Fruit fly (Drosophila melanogaster) Kc167 (cell line): Measurements from ENCODE around the gene CG13460.

Experiments used
- Myc ChIP-seq: fragments of >200 bp; optimal IDR thresholded peaks from 2 replicates; lab custom pipeline; 2017; ENCODE audit warnings: missing external identifiers
- Sin3A ChIP-seq: fragments of >200 bp; optimal IDR thresholded peaks from 2 replicates; lab custom pipeline; 2018; ENCODE audit warnings: missing external identifiers
- h ChIP-seq: fragments of >200 bp; optimal IDR thresholded peaks from 3 replicates; lab custom pipeline; 2018; ENCODE audit warnings: missing external identifiers
- insv ChIP-seq: fragments of >200 bp; optimal IDR thresholded peaks from 3 replicates; lab custom pipeline; 2018; ENCODE audit warnings: missing external identifiers
- psq ChIP-seq: fragments of >200 bp; optimal IDR thresholded peaks from 2 replicates; lab custom pipeline; 2017; ENCODE audit warnings: missing external identifiers
- ttk ChIP-seq: sonication (Bioruptor generic); optimal IDR thresholded peaks from 2 replicates; lab custom pipeline; 2017; ENCODE audit warnings: missing external identifiers

- TF ChIP-seq psq (lab: Kevin White, UChicago): no peak
- no peak for TF ChIP-seq ttk (lab: Kevin White, UChicago)
- TF ChIP-seq Myc: no peak
- no peak for TF ChIP-seq h (lab: Kevin White, UChicago)
- TF ChIP-seq Sin3A (lab: Kevin White, UChicago): no peak
- TF ChIP-seq insv (lab: Kevin White, UChicago): no peak
Observed at dm6 chr3L:15034061-15034713, 27.3 kb downstream of the CG13460 start.
